Worm (Caenorhabditis elegans): ENCODE measurements around the gene panl-3.
A peak's percentile ranks its signal among the peaks of the same experiment; 100 is the strongest.

The panl-3 gene

DNA sequence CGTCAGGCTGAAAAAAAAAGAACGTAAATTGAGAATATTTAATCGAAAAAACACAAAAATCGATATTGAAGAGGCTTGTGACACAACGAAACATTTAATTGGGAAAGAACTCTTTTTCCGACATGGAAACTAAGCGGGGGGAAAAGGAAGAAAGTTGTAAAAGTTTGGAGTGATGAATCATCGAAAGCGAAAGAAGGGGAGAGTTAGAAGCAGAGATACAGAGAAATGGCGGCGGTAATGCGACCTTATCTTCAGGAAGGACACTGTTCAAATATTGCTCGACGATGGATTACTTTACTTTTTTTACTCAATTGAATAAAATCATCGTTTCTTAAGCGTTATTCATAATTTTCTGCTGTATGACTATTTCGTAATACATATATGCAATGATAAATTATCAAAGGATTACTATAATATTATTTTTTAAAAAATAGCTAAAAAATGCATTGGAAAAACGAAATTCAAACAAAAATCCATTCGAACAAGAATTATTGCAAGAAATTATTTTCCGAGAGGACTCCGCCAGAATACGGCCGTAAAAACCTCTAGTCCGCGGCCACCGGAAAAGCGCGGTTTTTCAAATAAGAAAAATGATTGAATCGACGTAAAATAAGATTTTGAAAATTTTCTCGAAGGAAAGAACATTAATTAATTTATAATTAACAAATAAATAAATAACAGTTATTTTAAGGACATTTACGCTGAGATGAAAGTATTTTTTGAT lies 49.1 kb downstream of the panl-3 start, which contains the start of gene dhhc-4 (continued):
- TF ChIP-seq mdl-1 (tag; optimal IDR thresholded peaks at IDR 0.05) (no peak), nhr-48 (tag; optimal IDR thresholded peaks at IDR 0.05) (no peak), ceh-28 (tag; optimal IDR thresholded peaks at IDR 0.05) (no peak), sdz-12 (GFP tag; optimal IDR thresholded peaks at IDR 0.05) (peak; percentile 54), nhr-102 (tag; optimal IDR thresholded peaks at IDR 0.05) (peak; percentile 57)

DNA sequence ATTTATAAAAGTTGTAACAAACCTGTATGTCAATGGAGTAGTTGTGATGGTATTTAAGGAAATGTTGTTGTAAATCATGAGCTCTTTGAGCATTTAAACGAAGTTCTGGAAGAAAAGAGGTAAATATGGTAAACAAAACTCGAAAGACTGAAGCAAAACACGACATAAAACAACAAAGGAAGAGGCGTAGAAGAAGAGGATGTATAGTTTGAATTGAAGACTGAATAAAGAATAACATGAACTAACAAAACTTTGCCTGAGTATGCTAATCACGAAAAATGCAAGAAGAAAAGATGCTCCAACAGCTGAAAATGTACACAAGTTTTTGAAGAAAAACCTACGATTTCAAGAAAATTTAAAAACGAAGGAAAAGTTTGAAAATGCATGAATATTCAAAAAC lies 52.2 kb downstream of the panl-3 start, which contains the start of gene ZK757.1:
TSS of gene ZK757.1 (minus strand) at position 101 of the 400 bp plus-strand sequence.
- TF ChIP-seq set-16 (GFP tag; IDR thresholded peaks at IDR 0.05), result no peak
- TF ChIP-seq lin-13 (GFP tag; optimal IDR thresholded peaks at IDR 0.05), result no peak
- no peak for TF ChIP-seq dpl-1 (GFP tag; optimal IDR thresholded peaks at IDR 0.05)
- TF ChIP-seq snpc-4 (tag; optimal IDR thresholded peaks at IDR 0.05), result no peak
